Worm (Caenorhabditis elegans) whole organism, L4 larva: ENCODE data around the gene flp-23.

ENCODE experiments used
- F10B5.3 ChIP-seq: sonication (generic microtip); optimal IDR thresholded peaks from 2 replicates; lab custom pipeline; 2016; ENCODE audit warnings: mild to moderate bottlenecking, missing genetic modification characterization, missing compliant biosample characterization
- F44E2.7 ChIP-seq: fragments of 200-800 bp; sonication (Bioruptor generic); IDR thresholded peaks from 2 replicates; pipeline ENCODE4 v2.1.2; 2022; ENCODE audit warnings: missing genetic modification characterization, missing compliant biosample characterization
- F49E8.2 ChIP-seq: sonication (generic microtip); optimal IDR thresholded peaks from 2 replicates; lab custom pipeline; 2016; ENCODE audit warnings: missing compliant biosample characterization, mild to moderate bottlenecking, missing genetic modification characterization, borderline replicate concordance
- T20F7.1 ChIP-seq: fragments of 200-800 bp; sonication (Bioruptor generic); optimal IDR thresholded peaks from 2 replicates; lab custom pipeline; 2018; ENCODE audit warnings: mild to moderate bottlenecking, missing genetic modification characterization, missing compliant biosample characterization
- Y105C5A.15 ChIP-seq: fragments of 200-800 bp; sonication (Bioruptor generic); IDR thresholded peaks from 2 replicates; pipeline ENCODE4 v1.3.6; 2022; ENCODE audit warnings: missing genetic modification characterization, missing compliant biosample characterization
- ZK337.2 ChIP-seq: fragments of 200-800 bp; sonication (Bioruptor generic); IDR thresholded peaks from 2 replicates; pipeline ENCODE4 v1.3.6; 2022; ENCODE audit warnings: missing genetic modification reagents, missing genetic modification characterization, missing compliant biosample characterization
- aha-1 ChIP-seq: fragments of 150-350 bp; peaks from one replicate; lab custom pipeline; 2014; ENCODE audit warnings: missing biosample characterization, missing genetic modification characterization
- aly-2 ChIP-seq: sonication (generic microtip); optimal IDR thresholded peaks from 2 replicates; lab custom pipeline; 2018; ENCODE audit warnings: missing biosample characterization, missing genetic modification characterization
- ceh-62 ChIP-seq: sonication (generic microtip); optimal IDR thresholded peaks from 2 replicates; lab custom pipeline; 2017; ENCODE audit warnings: missing biosample characterization, missing genetic modification characterization
- ctbp-1 ChIP-seq: fragments of 200-800 bp; sonication (Bioruptor generic); IDR thresholded peaks from 2 replicates; pipeline ENCODE4 v1.3.6; 2022; ENCODE audit warnings: missing genetic modification reagents, missing genetic modification characterization, missing compliant biosample characterization
- daf-16 ChIP-seq, 3 experiments: sonication (generic microtip); optimal IDR thresholded peaks; 2 replicates each; lab custom pipeline; 2016 to 2017; ENCODE audit warnings: missing genetic modification characterization in 3 of 3, missing genetic modification reagents in 3 of 3, mild to moderate bottlenecking in 2 of 3, missing compliant biosample characterization in 2 of 3, missing biosample characterization in 1 of 3, moderate library complexity in 1 of 3
- dmd-6 ChIP-seq: fragments of 200-800 bp; sonication (Bioruptor generic); IDR thresholded peaks from 2 replicates; pipeline ENCODE4 v1.3.6; 2022; ENCODE audit warnings: missing genetic modification reagents, missing genetic modification characterization, missing compliant biosample characterization
- dmd-9 ChIP-seq: fragments of 200-800 bp; sonication (Bioruptor generic); IDR thresholded peaks from 2 replicates; pipeline ENCODE4 v1.3.6; 2022; ENCODE audit warnings: missing genetic modification reagents, missing genetic modification characterization, missing compliant biosample characterization
- dpl-1 ChIP-seq: fragments of 150-350 bp; optimal IDR thresholded peaks from 2 replicates; lab custom pipeline; 2014; ENCODE audit warnings: missing biosample characterization, missing genetic modification reagents, missing genetic modification characterization
- gei-8 ChIP-seq: fragments of 200-800 bp; sonication (Bioruptor generic); optimal IDR thresholded peaks from 2 replicates; lab custom pipeline; 2018; ENCODE audit warnings: mild to moderate bottlenecking, missing genetic modification characterization, missing compliant biosample characterization
- hlh-30 ChIP-seq: sonication (generic microtip); optimal IDR thresholded peaks from 2 replicates; lab custom pipeline; 2017; ENCODE audit warnings: antibody characterized with exemption, mild to moderate bottlenecking, missing genetic modification characterization, missing compliant biosample characterization; ENCODE audit not compliant: insufficient read depth
- hmg-1.1 ChIP-seq: fragments of 200-800 bp; sonication (Bioruptor generic); IDR thresholded peaks from 2 replicates; pipeline ENCODE4 v1.3.6; 2022; ENCODE audit warnings: missing genetic modification reagents, missing genetic modification characterization, missing compliant biosample characterization
- lin-1 ChIP-seq: fragments of 200-800 bp; sonication (Bioruptor generic); IDR thresholded peaks from 2 replicates; pipeline ENCODE4 v1.3.6; 2022; ENCODE audit warnings: missing genetic modification reagents, missing genetic modification characterization, missing compliant biosample characterization
- lin-13 ChIP-seq: fragments of 150-350 bp; optimal IDR thresholded peaks from 2 replicates; lab custom pipeline; 2014; ENCODE audit warnings: missing biosample characterization, missing genetic modification reagents, missing genetic modification characterization
- lin-38 ChIP-seq: fragments of 200-800 bp; sonication (Bioruptor generic); IDR thresholded peaks from 2 replicates; pipeline ENCODE4 v1.3.6; 2022; ENCODE audit warnings: missing genetic modification reagents, missing genetic modification characterization, missing compliant biosample characterization
- lsy-2 ChIP-seq, 2 experiments: fragments of 150-350 bp in 1 of 2; sonication (generic microtip) in 1 of 2; optimal IDR thresholded peaks; 2 replicates each; lab custom pipeline; 2014 to 2017; ENCODE audit warnings: missing biosample characterization in 2 of 2, missing genetic modification characterization in 2 of 2
- madf-5 ChIP-seq, 2 experiments: fragments of 200-800 bp; sonication (Bioruptor generic); IDR thresholded peaks; 2 replicates each; pipeline ENCODE4 v1.3.6; 2022; ENCODE audit warnings: missing compliant biosample characterization in 2 of 2, missing genetic modification characterization in 2 of 2
- mep-1 ChIP-seq: fragments of 150-350 bp; sonication (generic microtip); optimal IDR thresholded peaks from 3 replicates; lab custom pipeline; 2014; ENCODE audit warnings: missing biosample characterization, missing genetic modification characterization
- mes-2 ChIP-seq: sonication (generic microtip); optimal IDR thresholded peaks from 2 replicates; lab custom pipeline; 2016; ENCODE audit warnings: missing genotype, mild to moderate bottlenecking, missing genetic modification characterization, missing compliant biosample characterization; ENCODE audit not compliant: poor library complexity, severe bottlenecking
- nhr-10 ChIP-seq: fragments of 150-350 bp; optimal IDR thresholded peaks from 2 replicates; lab custom pipeline; 2014; ENCODE audit warnings: missing biosample characterization, missing genetic modification characterization
- nhr-102 ChIP-seq: sonication (generic microtip); optimal IDR thresholded peaks from 2 replicates; lab custom pipeline; 2016; ENCODE audit warnings: mild to moderate bottlenecking, missing genetic modification characterization, moderate library complexity, missing compliant biosample characterization
- nhr-28 ChIP-seq: fragments of 150-350 bp; optimal IDR thresholded peaks from 2 replicates; lab custom pipeline; 2014; ENCODE audit warnings: missing biosample characterization, missing genetic modification characterization
- nhr-76 ChIP-seq: fragments of 150-350 bp; optimal IDR thresholded peaks from 2 replicates; lab custom pipeline; 2014; ENCODE audit warnings: missing biosample characterization, missing genetic modification characterization
- nhr-77 ChIP-seq: fragments of 150-350 bp; optimal IDR thresholded peaks from 2 replicates; lab custom pipeline; 2014; ENCODE audit warnings: missing biosample characterization, missing genetic modification characterization
- pha-4 ChIP-seq, 2 experiments: fragments of 150-350 bp in 1 of 2; fragments of 200-800 bp in 1 of 2; sonication (Bioruptor generic) in 1 of 2; IDR thresholded peaks in 1 of 2; optimal IDR thresholded peaks in 1 of 2; 2 replicates each; pipeline versions ENCODE4 v1.3.6 to Lab custom; 2014 to 2022; ENCODE audit warnings: missing genetic modification characterization in 2 of 2, missing genetic modification reagents in 2 of 2, missing biosample characterization in 1 of 2, missing compliant biosample characterization in 1 of 2
- php-3 ChIP-seq: fragments of 200-800 bp; sonication (Bioruptor generic); IDR thresholded peaks from 2 replicates; pipeline ENCODE4 v1.3.6; 2022; ENCODE audit warnings: missing genetic modification reagents, missing genetic modification characterization, missing compliant biosample characterization
- rbr-2 ChIP-seq: sonication (generic microtip); optimal IDR thresholded peaks from 2 replicates; lab custom pipeline; 2016; ENCODE audit warnings: missing genotype, missing genetic modification characterization, missing compliant biosample characterization
- set-16 ChIP-seq: fragments of 200-800 bp; sonication (Bioruptor generic); IDR thresholded peaks from 2 replicates; pipeline ENCODE4 v1.3.6; 2022; ENCODE audit warnings: missing genetic modification reagents, missing genetic modification characterization, missing compliant biosample characterization
- unc-62 ChIP-seq, 3 experiments: fragments of 150-350 bp in 1 of 3; sonication (generic microtip); optimal IDR thresholded peaks in 2 of 3; peaks in 1 of 3; 1 replicate in 1 of 3; 2 replicates in 2 of 3; lab custom pipeline; 2014 to 2017; ENCODE audit warnings: missing biosample characterization in 3 of 3, missing genetic modification characterization in 3 of 3, missing genetic modification reagents in 3 of 3, missing genotype in 1 of 3
- zfp-3 ChIP-seq: fragments of 200-800 bp; sonication (Bioruptor generic); conservative IDR thresholded peaks from 2 replicates; pipeline ENCODE4 v1.3.6; 2022; ENCODE audit warnings: missing genetic modification reagents, missing genetic modification characterization, missing compliant biosample characterization
- zip-11 ChIP-seq: fragments of 200-800 bp; sonication (Bioruptor generic); IDR thresholded peaks from 2 replicates; pipeline ENCODE4 v1.3.6; 2022; ENCODE audit warnings: missing genetic modification characterization, missing compliant biosample characterization
- ztf-7 ChIP-seq: fragments of 150-350 bp; optimal IDR thresholded peaks from 2 replicates; lab custom pipeline; 2014; ENCODE audit warnings: missing biosample characterization, missing genetic modification characterization

The flp-23 gene

ce11 chrIII:8625125-8625524, 25.4 kb upstream of the flp-23 start:
- peak in 1 of 2 experiments; percentile 51 for TF ChIP-seq unc-62 (GFP tag; optimal IDR thresholded peaks at IDR 0.05 in 1 of 2; lab: Kevin White, UChicago)
- no peak for TF ChIP-seq unc-62 (tag; optimal IDR thresholded peaks at IDR 0.05; lab: Kevin White, UChicago)
- no peak for TF ChIP-seq ceh-62 (tag; lab: Kevin White, UChicago)

DNA sequence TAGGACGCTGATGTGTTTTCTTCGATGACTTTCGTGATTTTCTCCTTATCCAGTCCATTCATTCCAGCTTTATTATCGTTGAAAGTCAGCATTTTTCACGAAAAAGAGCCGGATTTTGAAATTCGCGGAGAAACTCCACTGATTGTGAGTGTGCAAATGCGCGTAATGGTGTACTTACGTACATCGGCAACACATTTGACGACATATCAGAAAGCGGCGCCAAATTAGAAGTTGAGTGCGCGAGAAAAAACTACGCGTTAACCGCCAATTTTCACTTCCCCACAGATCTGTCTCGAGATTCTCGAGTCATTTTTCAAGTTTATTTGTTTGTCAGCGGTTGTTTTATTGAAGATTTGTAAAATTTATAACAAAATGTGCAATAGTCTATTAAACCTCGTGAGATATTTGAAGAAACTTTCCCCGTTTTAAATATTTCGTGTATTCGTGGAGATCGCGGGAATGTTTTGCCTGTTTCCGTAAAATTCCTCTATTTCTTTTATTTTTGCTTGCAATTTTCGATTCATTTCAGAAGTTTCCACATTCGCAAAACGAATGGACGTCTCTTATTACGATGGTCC, 22.1 kb upstream of the flp-23 start, which contains the start of the genes polk-1 and gpr-1:
Gene polk-1 (minus strand): TSS at position 186 of the 578 bp plus-strand sequence.
Gene gpr-1 (plus strand): TSS at position 528 of the 578 bp plus-strand sequence.
- TF ChIP-seq dpl-1 (GFP tag; lab: Kevin White, UChicago): peak; percentile 72
- peak; percentile 54 for TF ChIP-seq lin-38
- TF ChIP-seq F10B5.3 (tag; lab: Kevin White, UChicago): no peak
- TF ChIP-seq lin-13 (GFP tag; lab: Kevin White, UChicago): peak; percentile 3

ce11 chrIII:8630833-8631232, 19.7 kb upstream of the flp-23 start, which contains the start of gene dnj-10:
Gene dnj-10 (plus strand): TSS chrIII:8631165.
- TF ChIP-seq nhr-76 (tag; lab: Kevin White, UChicago): no peak
- 0 out of 2 replicates have a peak, but pooled peaks have one; percentile 8 for TF ChIP-seq hmg-1.1 (GFP tag; lab: Robert Waterston, UW)
- TF ChIP-seq daf-16 (GFP tag; optimal IDR thresholded peaks at IDR 0.05; lab: Kevin White, UChicago): no peak
- no peak for TF ChIP-seq daf-16 (tag; optimal IDR thresholded peaks at IDR 0.05; lab: Kevin White, UChicago)
- no peak for TF ChIP-seq aly-2
- TF ChIP-seq ztf-7 (tag; lab: Kevin White, UChicago): no peak
- no peak for TF ChIP-seq php-3 (GFP tag; lab: Robert Waterston, UW)
- TF ChIP-seq nhr-102 (tag; lab: Kevin White, UChicago): no peak
- TF ChIP-seq T20F7.1: peak; percentile 95
- 0 out of 2 replicates have a peak, but pooled peaks have one; percentile 27 for TF ChIP-seq ctbp-1 (GFP tag; lab: Robert Waterston, UW)
- no peak for TF ChIP-seq Y105C5A.15
- TF ChIP-seq aha-1 (tag; lab: Kevin White, UChicago): no peak
- TF ChIP-seq gei-8 (GFP tag; lab: Kevin White, UChicago): no peak
- TF ChIP-seq hlh-30 (tag; lab: Kevin White, UChicago): peak; percentile 18
- no peak for TF ChIP-seq nhr-77 (tag; lab: Kevin White, UChicago)
- TF ChIP-seq lsy-2 (tag; optimal IDR thresholded peaks at IDR 0.05; lab: Kevin White, UChicago): peak in 1 of 2 experiments; percentile 84
- no peak for TF ChIP-seq F44E2.7 (GFP tag; lab: Robert Waterston, UW)
- no peak for TF ChIP-seq pha-4 (GFP tag; IDR thresholded peaks at IDR 0.05; lab: Robert Waterston, UW)
- TF ChIP-seq pha-4 (tag; optimal IDR thresholded peaks at IDR 0.05; lab: Kevin White, UChicago): peak; percentile 61
- TF ChIP-seq set-16 (GFP tag; lab: Robert Waterston, UW): no peak
- no peak for TF ChIP-seq mep-1 (tag; lab: Kevin White, UChicago)
- no peak for TF ChIP-seq F49E8.2 (tag; lab: Kevin White, UChicago)
- TF ChIP-seq dmd-9 (GFP tag; lab: Robert Waterston, UW): no peak
- TF ChIP-seq dpl-1 (GFP tag; lab: Kevin White, UChicago): peak; percentile 92
- no peak for TF ChIP-seq ZK337.2
- TF ChIP-seq rbr-2 (tag; lab: Kevin White, UChicago): peak; percentile 8
- TF ChIP-seq lin-38: peak; percentile 70
- TF ChIP-seq mes-2 (tag; lab: Kevin White, UChicago): peak; percentile 69
- TF ChIP-seq madf-5 (GFP tag; IDR thresholded peaks at IDR 0.05; lab: Robert Waterston, UW): no peak
- TF ChIP-seq nhr-10 (tag; lab: Kevin White, UChicago): no peak
- TF ChIP-seq lin-1 (GFP tag; lab: Robert Waterston, UW): no peak
- TF ChIP-seq zfp-3: no peak
- TF ChIP-seq zip-11 (GFP tag; lab: Robert Waterston, UW): no peak
- TF ChIP-seq dmd-6 (GFP tag; lab: Robert Waterston, UW): no peak
- peak; percentile 25 for TF ChIP-seq nhr-28 (tag; lab: Kevin White, UChicago)
